Fruit fly (Drosophila melanogaster): ENCODE measurements around the gene CG15535.

The CG15535 gene

DNA sequence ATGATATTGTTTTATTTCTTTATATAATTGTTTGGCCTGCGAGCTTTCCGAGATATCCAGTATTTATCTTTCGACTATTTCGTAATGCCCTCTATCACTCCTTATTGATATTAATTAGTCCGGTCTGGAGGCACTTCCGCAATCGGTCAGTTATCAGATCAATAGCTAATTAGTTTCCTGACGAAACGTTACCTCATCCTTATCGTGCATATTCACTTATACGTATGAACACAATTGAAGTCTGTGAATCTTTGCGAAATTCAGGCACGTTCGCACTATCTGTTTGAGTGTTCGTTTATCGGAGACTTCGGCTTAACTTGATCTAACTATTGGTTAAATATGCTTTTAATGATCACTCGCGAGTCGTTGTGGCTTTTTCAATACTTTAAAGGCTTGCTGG is 29.5 kb upstream of the CG15535 start:
- TF ChIP-seq bab1 (GFP tag; optimal IDR thresholded peaks at IDR 0.05): no peak
- no peak for TF ChIP-seq cic (GFP tag; optimal IDR thresholded peaks at IDR 0.05)
- TF ChIP-seq kay (GFP tag; ENCODE audit: borderline replicate concordance): peak; percentile 67
- no peak for TF ChIP-seq CG5204 (GFP tag; optimal IDR thresholded peaks at IDR 0.05)
- no peak for TF ChIP-seq ovo (GFP tag; optimal IDR thresholded peaks at IDR 0.05)
- TF ChIP-seq CG12768 (GFP tag; optimal IDR thresholded peaks at IDR 0.05): no peak
- TF ChIP-seq CG14711 (tag; optimal IDR thresholded peaks at IDR 0.05): no peak

DNA sequence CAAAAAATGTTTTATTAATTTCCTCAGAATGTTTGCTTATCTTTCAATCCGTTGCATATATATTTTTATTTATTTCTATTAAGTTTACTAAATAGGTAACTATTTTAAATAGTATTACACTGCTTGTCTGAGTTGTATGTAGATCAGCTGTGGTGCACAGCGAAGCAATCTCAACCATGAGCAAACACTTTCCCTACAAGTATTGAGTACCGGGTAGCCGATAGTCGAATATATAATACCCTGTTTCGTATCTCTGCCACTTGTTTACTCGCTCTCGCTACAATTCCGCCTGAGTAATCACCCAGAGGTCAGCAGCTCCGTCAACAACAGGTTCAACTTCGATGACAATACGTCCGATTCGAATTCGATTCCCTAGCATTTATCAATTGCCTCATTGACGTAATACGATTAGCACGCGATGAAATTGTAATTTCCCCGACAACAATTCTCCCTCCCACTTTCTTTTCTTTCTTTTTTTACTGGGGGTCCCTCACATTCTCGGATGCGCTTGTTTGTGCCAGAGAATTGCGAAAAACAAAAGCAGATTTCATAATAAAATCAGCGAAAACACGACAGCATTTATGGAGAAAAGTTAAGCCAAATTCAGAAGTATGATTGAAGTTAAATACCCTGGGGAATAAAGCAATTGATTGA is 27.1 kb upstream of the CG15535 start:
- peak; percentile 87 for TF ChIP-seq kay (GFP tag; ENCODE audit: borderline replicate concordance)
- no peak for TF ChIP-seq CG14711 (tag; optimal IDR thresholded peaks at IDR 0.05)

DNA sequence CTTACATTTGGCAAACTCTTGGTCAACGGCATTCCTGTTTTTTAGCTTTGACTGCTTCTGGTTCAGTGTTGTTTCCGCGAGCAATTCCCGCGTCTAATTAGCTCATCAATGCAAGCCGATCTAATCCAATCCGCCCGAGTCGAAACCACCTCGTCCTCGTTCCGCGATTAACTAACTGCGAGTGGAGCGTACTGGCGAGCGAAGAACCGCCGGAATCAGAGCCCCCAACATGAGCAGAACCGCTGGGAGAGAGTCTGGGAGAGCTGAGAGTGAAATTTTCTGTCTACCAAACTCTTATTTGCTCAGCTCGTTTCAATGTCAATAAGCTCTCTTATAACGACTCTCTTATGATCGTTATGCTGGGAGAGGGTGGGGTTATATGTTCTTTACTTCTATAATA is 26.5 kb upstream of the CG15535 start:
- TF ChIP-seq cnc (optimal IDR thresholded peaks at IDR 0.05) (no peak), pad (GFP tag; optimal IDR thresholded peaks at IDR 0.05) (peak; percentile 25), CG12768 (GFP tag; optimal IDR thresholded peaks at IDR 0.05) (peak; percentile 41), toe (GFP tag; optimal IDR thresholded peaks at IDR 0.05) (peak; percentile 38), Crg-1 (GFP tag; optimal IDR thresholded peaks at IDR 0.05) (peak; percentile 81), tj (GFP tag; optimal IDR thresholded peaks at IDR 0.05) (peak; percentile 45), CG14711 (tag; optimal IDR thresholded peaks at IDR 0.05) (no peak), CG1620 (GFP tag; optimal IDR thresholded peaks at IDR 0.05) (peak; percentile 87), kay (GFP tag; ENCODE audit: borderline replicate concordance) (peak; percentile 96), CG5204 (GFP tag; optimal IDR thresholded peaks at IDR 0.05) (peak; percentile 73), CG7045 (GFP tag; optimal IDR thresholded peaks at IDR 0.05) (peak; percentile 47), CG7101 (tag; optimal IDR thresholded peaks at IDR 0.05) (peak; percentile 61), bab1 (GFP tag; optimal IDR thresholded peaks at IDR 0.05) (peak; percentile 75), CG33017 (tag; optimal IDR thresholded peaks at IDR 0.05) (peak; percentile 4), cic (GFP tag; optimal IDR thresholded peaks at IDR 0.05) (peak; percentile 72), ovo (GFP tag; optimal IDR thresholded peaks at IDR 0.05) (peak; percentile 89), Clk (GFP tag; optimal IDR thresholded peaks at IDR 0.05) (peak; percentile 18), CG11617 (GFP tag; optimal IDR thresholded peaks at IDR 0.05) (peak; percentile 73), Hr96 (GFP tag; optimal IDR thresholded peaks at IDR 0.05) (peak; percentile 67), Mnt (GFP tag; optimal IDR thresholded peaks at IDR 0.05) (peak; percentile 93)

DNA sequence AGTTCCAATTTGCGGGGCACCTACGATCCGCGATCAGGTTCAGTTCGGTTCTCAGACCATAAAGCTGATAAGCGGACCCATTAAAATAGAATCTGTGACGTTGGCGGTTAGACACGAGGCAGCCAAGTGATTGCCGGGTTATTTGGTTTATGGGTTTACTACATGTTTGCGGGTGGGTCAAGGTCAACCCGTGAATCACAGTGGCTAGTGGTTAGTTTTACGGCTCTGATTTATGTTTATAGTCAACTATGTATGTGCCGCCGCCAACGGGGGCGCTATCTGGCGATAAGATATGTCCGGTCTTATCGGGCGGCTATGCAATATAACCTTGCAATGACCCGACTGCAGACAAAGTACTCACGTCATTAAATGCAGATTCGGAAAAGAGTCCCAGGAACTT is 25.7 kb upstream of the CG15535 start:
- TF ChIP-seq kay (GFP tag; ENCODE audit: borderline replicate concordance): peak; percentile 40
- no peak for TF ChIP-seq CG12768 (GFP tag; optimal IDR thresholded peaks at IDR 0.05)

DNA sequence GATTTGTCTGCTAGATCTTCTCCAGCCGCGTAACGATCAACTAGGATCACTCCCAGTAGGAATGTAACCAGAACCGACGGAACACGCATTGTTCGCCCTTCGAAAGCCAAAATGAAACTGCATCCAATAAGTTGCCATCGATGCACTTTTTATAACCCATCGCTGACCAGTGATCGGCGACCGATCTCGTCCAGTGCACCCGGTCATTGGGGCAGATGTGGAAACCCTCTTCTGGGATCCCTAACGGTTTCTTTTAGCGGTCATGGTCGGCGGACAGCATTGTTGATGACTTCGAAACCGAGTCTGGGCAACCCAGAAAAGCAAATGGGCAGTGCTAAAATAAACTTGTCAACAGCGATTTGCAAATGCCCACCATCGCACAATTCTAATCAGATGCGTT is 21.2 kb upstream of the CG15535 start, which contains the start of gene Osi23:
Osi23 (minus strand) TSS at position 101 of the 400 bp plus-strand sequence.
- no peak for TF ChIP-seq Mnt (GFP tag; optimal IDR thresholded peaks at IDR 0.05)
- TF ChIP-seq CG5204 (GFP tag; optimal IDR thresholded peaks at IDR 0.05): no peak
- TF ChIP-seq toe (GFP tag; optimal IDR thresholded peaks at IDR 0.05): no peak
- no peak for TF ChIP-seq tj (GFP tag; optimal IDR thresholded peaks at IDR 0.05)
- TF ChIP-seq CG12768 (GFP tag; optimal IDR thresholded peaks at IDR 0.05): no peak
- no peak for TF ChIP-seq CG11617 (GFP tag; optimal IDR thresholded peaks at IDR 0.05)
- TF ChIP-seq cnc (optimal IDR thresholded peaks at IDR 0.05): no peak
- no peak for TF ChIP-seq CG1620 (GFP tag; optimal IDR thresholded peaks at IDR 0.05)
- TF ChIP-seq cic (GFP tag; optimal IDR thresholded peaks at IDR 0.05): no peak
- no peak for TF ChIP-seq Clk (GFP tag; optimal IDR thresholded peaks at IDR 0.05)
- no peak for TF ChIP-seq pad (GFP tag; optimal IDR thresholded peaks at IDR 0.05)
- TF ChIP-seq CG7101 (tag; optimal IDR thresholded peaks at IDR 0.05): no peak
- no peak for TF ChIP-seq Hr96 (GFP tag; optimal IDR thresholded peaks at IDR 0.05)
- no peak for TF ChIP-seq kay (GFP tag; ENCODE audit: borderline replicate concordance)
- no peak for TF ChIP-seq bab1 (GFP tag; optimal IDR thresholded peaks at IDR 0.05)
- TF ChIP-seq CG33017 (tag; optimal IDR thresholded peaks at IDR 0.05): no peak
- no peak for TF ChIP-seq Crg-1 (GFP tag; optimal IDR thresholded peaks at IDR 0.05)

DNA sequence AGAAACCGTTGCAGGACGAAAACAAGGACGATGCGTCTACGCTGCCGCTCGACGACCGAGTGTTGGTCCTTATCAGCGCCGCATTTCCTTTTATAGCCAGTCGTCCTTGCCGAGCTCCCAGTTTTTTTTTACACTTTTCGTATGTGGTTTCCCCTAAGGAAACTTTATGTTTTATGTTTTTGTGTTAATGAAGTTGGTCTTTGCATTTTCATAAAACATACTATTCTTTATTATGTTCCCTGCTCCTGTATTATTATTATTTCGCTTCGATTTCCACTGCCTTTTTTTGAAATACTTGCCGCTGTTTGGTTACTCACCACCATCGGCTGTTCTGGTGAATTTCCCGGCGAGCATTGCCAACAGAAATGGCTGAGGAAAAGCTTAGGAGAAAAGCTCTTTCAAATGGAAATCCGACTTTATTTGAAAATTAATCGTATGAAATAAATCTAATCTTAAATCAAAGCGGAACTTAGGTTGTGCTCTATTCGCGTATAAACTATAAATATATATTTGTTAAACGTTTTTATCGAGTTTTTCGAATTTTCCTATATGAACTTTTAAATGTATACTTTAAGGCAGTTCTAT is 19.9 kb upstream of the CG15535 start, which contains the start of gene CG15537:
CG15537 (minus strand) TSS at position 51 of the 585 bp plus-strand sequence.
- peak; percentile 86 for TF ChIP-seq kay (GFP tag; ENCODE audit: borderline replicate concordance)
- no peak for TF ChIP-seq Mnt (GFP tag; optimal IDR thresholded peaks at IDR 0.05)

DNA sequence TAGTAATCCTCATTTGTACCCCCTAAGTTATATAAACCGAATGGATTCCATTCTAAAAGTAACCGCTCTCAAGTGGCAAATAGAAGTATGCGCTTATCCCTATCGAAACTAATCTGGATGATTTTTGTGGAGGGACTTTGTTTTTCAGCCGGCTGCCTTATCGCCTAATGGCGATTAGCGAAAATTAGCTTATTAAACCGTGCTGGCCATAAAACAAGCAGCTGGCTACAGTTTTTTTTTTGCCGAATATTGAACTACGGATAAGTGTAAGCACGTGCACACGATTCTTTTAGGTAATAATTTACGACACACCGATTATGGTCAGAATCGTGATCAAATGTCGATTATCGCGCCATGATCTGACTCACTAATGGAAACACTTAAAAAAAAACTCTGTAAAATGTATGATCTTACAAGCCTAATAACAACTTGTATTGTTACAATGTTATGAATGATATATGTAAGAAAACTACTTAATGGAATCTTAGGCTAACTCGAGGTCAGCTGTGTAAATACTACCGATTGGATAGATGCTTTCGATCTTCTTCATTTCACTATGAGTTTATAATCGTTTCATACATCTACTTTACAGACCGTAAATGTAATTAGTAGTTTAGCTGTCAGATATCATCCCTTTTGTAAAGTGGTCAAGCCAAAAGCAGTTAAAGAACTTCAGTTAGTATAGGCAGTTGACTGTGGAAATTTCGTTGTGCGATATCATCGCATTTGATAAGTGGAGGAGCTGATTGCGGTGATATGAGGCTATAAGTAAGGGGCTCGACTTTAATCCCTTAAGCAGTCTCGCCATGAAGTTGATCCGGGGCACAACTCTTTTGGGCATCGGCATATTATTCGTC is 7.8 kb upstream of the CG15535 start, which contains the start of gene CG15534:
CG15534 (plus strand) TSS at position 807 of the 857 bp plus-strand sequence.
- no peak for TF ChIP-seq CG11617 (GFP tag; optimal IDR thresholded peaks at IDR 0.05)
- TF ChIP-seq CG12768 (GFP tag; optimal IDR thresholded peaks at IDR 0.05): no peak
- no peak for TF ChIP-seq cnc (optimal IDR thresholded peaks at IDR 0.05)

All from whole organism, adult.